Fruit fly (Drosophila melanogaster): ENCODE results near the gene Myb.

The Myb gene

dm6 chrX:15869843-15870242 is 12.2 kb upstream of the Myb start, which contains the start of gene CG16952 (continued):
- TF ChIP-seq BtbVII (GFP tag; optimal IDR thresholded peaks at IDR 0.05), result no peak
- TF ChIP-seq CTCF (GFP tag; optimal IDR thresholded peaks at IDR 0.05), result no peak
- TF ChIP-seq Atf6 (GFP tag; IDR thresholded peaks at IDR 0.05), result no peak
- no peak for TF ChIP-seq sob (GFP tag; IDR thresholded peaks at IDR 0.05)
- no peak for TF ChIP-seq CG30403 (GFP tag; optimal IDR thresholded peaks at IDR 0.05)
- TF ChIP-seq CG4617 (GFP tag; optimal IDR thresholded peaks at IDR 0.05; ENCODE audit: borderline replicate concordance), result peak; percentile 26
- no peak for TF ChIP-seq CG11560 (tag; IDR thresholded peaks at IDR 0.05)
- TF ChIP-seq shn (GFP tag; optimal IDR thresholded peaks at IDR 0.05), result no peak
- TF ChIP-seq CG17328 (GFP tag; IDR thresholded peaks at IDR 0.05), result no peak
- TF ChIP-seq CG32532 (GFP tag; IDR thresholded peaks at IDR 0.05), result no peak
- TF ChIP-seq CG2129 (GFP tag; IDR thresholded peaks at IDR 0.05; ENCODE audit: partially characterized antibody), result peak; percentile 80
- TF ChIP-seq stc (GFP tag; IDR thresholded peaks at IDR 0.05), result no peak
- TF ChIP-seq otp (GFP tag; IDR thresholded peaks at IDR 0.05), result no peak
- TF ChIP-seq CG3838 (GFP tag; optimal IDR thresholded peaks at IDR 0.05), result no peak
- no peak for TF ChIP-seq emc (GFP tag; optimal IDR thresholded peaks at IDR 0.05)
- no peak for TF ChIP-seq p53 (GFP tag; optimal IDR thresholded peaks at IDR 0.05)
- TF ChIP-seq CG3995 (GFP tag; optimal IDR thresholded peaks at IDR 0.05), result no peak
- TF ChIP-seq CG8924 (tag; optimal IDR thresholded peaks at IDR 0.05), result peak; percentile 30
- TF ChIP-seq unc-4 (GFP tag; IDR thresholded peaks at IDR 0.05; ENCODE audit: partially characterized antibody), result peak; percentile 89
- TF ChIP-seq Oaz (GFP tag; IDR thresholded peaks at IDR 0.05), result no peak
- TF ChIP-seq sc (optimal IDR thresholded peaks at IDR 0.05), result no peak
- no peak for TF ChIP-seq sc (GFP tag; optimal IDR thresholded peaks at IDR 0.05)
- no peak for TF ChIP-seq Dad (GFP tag; optimal IDR thresholded peaks at IDR 0.05)
- TF ChIP-seq CG16815 (GFP tag; optimal IDR thresholded peaks at IDR 0.05), result no peak
- no peak for TF ChIP-seq cg (GFP tag; optimal IDR thresholded peaks at IDR 0.05)
- TF ChIP-seq CG8944 (GFP tag; optimal IDR thresholded peaks at IDR 0.05), result no peak
- TF ChIP-seq NK7.1 (GFP tag; optimal IDR thresholded peaks at IDR 0.05), result no peak
- peak; percentile 51 for TF ChIP-seq phol (tag; optimal IDR thresholded peaks at IDR 0.05)
- TF ChIP-seq CG7745 (tag; optimal IDR thresholded peaks at IDR 0.05), result no peak
- TF ChIP-seq tio (GFP tag; optimal IDR thresholded peaks at IDR 0.05), result no peak
- TF ChIP-seq bcd (GFP tag; optimal IDR thresholded peaks at IDR 0.05), result no peak
- no peak for TF ChIP-seq chn (GFP tag; optimal IDR thresholded peaks at IDR 0.05)
- no peak for TF ChIP-seq hkb (optimal IDR thresholded peaks at IDR 0.05)
- TF ChIP-seq hkb (GFP tag; IDR thresholded peaks at IDR 0.05), result no peak
- TF ChIP-seq HLHmδ (GFP tag; optimal IDR thresholded peaks at IDR 0.05), result no peak
- no peak for TF ChIP-seq pum (GFP tag; optimal IDR thresholded peaks at IDR 0.05)
- TF ChIP-seq sim (GFP tag; IDR thresholded peaks at IDR 0.05), result no peak
- TF ChIP-seq wor (GFP tag; IDR thresholded peaks at IDR 0.05), result no peak
- TF ChIP-seq CG10979 (tag; optimal IDR thresholded peaks at IDR 0.05), result no peak
- no peak for TF ChIP-seq az2 (GFP tag; optimal IDR thresholded peaks at IDR 0.05)
- peak; percentile 93 for TF ChIP-seq tna (GFP tag; IDR thresholded peaks at IDR 0.05; ENCODE audit: partially characterized antibody)
- TF ChIP-seq CG11247 (GFP tag; IDR thresholded peaks at IDR 0.05), result no peak
- TF ChIP-seq tup (GFP tag; optimal IDR thresholded peaks at IDR 0.05), result no peak
- TF ChIP-seq CG5953 (GFP tag; IDR thresholded peaks at IDR 0.05), result no peak
- TF ChIP-seq Hr39 (optimal IDR thresholded peaks at IDR 0.05), result no peak
- no peak for TF ChIP-seq kah (GFP tag; optimal IDR thresholded peaks at IDR 0.05)
- TF ChIP-seq odd (GFP tag; optimal IDR thresholded peaks at IDR 0.05), result no peak
- TF ChIP-seq Hr3 (GFP tag; optimal IDR thresholded peaks at IDR 0.05), result no peak
- peak; percentile 72 for TF ChIP-seq trem (tag; optimal IDR thresholded peaks at IDR 0.05)
- no peak for TF ChIP-seq CG30431 (GFP tag; optimal IDR thresholded peaks at IDR 0.05)
- no peak for TF ChIP-seq CG9437 (GFP tag; optimal IDR thresholded peaks at IDR 0.05)
- TF ChIP-seq Awh (GFP tag; IDR thresholded peaks at IDR 0.05), result no peak
- no peak for TF ChIP-seq lmd (GFP tag; IDR thresholded peaks at IDR 0.05)
- no peak for TF ChIP-seq Optix (GFP tag; IDR thresholded peaks at IDR 0.05)
- TF ChIP-seq Hmr (GFP tag; optimal IDR thresholded peaks at IDR 0.05), result peak; percentile 10
